Worm (Caenorhabditis elegans) whole organism, L4 larva: ENCODE measurements around the gene ZK632.11.
A peak's percentile ranks its signal among the peaks of the same experiment; 100 is the strongest.

Experiments used
- F10B5.3 ChIP-seq: sonication (generic microtip); optimal IDR thresholded peaks from 2 replicates; lab custom pipeline; 2016; ENCODE audit warnings: mild to moderate bottlenecking, missing genetic modification characterization, missing compliant biosample characterization
- F49E8.2 ChIP-seq: sonication (generic microtip); optimal IDR thresholded peaks from 2 replicates; lab custom pipeline; 2016; ENCODE audit warnings: missing compliant biosample characterization, mild to moderate bottlenecking, missing genetic modification characterization, borderline replicate concordance
- T26A8.4 ChIP-seq: fragments of 200-800 bp; sonication (Bioruptor generic); IDR thresholded peaks from 2 replicates; pipeline ENCODE4 v1.3.6; 2022; ENCODE audit warnings: missing genetic modification characterization, missing compliant biosample characterization
- Y5F2A.4 ChIP-seq: fragments of 200-800 bp; sonication (Bioruptor generic); optimal IDR thresholded peaks from 2 replicates; lab custom pipeline; 2018; ENCODE audit warnings: mild to moderate bottlenecking, missing genetic modification characterization, missing compliant biosample characterization
- ZK546.5 ChIP-seq, 2 experiments: sonication (generic microtip); optimal IDR thresholded peaks; 2 replicates each; lab custom pipeline; 2017; ENCODE audit warnings: missing biosample characterization in 2 of 2, missing genetic modification characterization in 2 of 2
- ama-1 ChIP-seq: fragments of 150-350 bp; optimal IDR thresholded peaks from 2 replicates; lab custom pipeline; 2014; ENCODE audit warnings: inconsistent platforms, mixed read lengths
- ceh-28 ChIP-seq: fragments of 150-350 bp; optimal IDR thresholded peaks from 2 replicates; lab custom pipeline; 2014; ENCODE audit warnings: missing biosample characterization, missing genetic modification reagents, missing genetic modification characterization
- ces-1 ChIP-seq: fragments of 150-350 bp; sonication (generic microtip); optimal IDR thresholded peaks from 4 replicates; lab custom pipeline; 2014; ENCODE audit warnings: missing biosample characterization, missing genetic modification reagents, missing genetic modification characterization
- daf-16 ChIP-seq, 3 experiments: sonication (generic microtip); optimal IDR thresholded peaks; 2 replicates each; lab custom pipeline; 2016 to 2017; ENCODE audit warnings: missing genetic modification characterization in 3 of 3, missing genetic modification reagents in 3 of 3, mild to moderate bottlenecking in 2 of 3, missing compliant biosample characterization in 2 of 3, missing biosample characterization in 1 of 3, moderate library complexity in 1 of 3
- daf-19 ChIP-seq: fragments of 200-800 bp; sonication (Bioruptor generic); conservative IDR thresholded peaks from 2 replicates; pipeline ENCODE4 v1.3.6; 2022; ENCODE audit warnings: missing genetic modification characterization, missing compliant biosample characterization
- dmd-6 ChIP-seq: fragments of 200-800 bp; sonication (Bioruptor generic); IDR thresholded peaks from 2 replicates; pipeline ENCODE4 v1.3.6; 2022; ENCODE audit warnings: missing genetic modification reagents, missing genetic modification characterization, missing compliant biosample characterization
- dmd-9 ChIP-seq: fragments of 200-800 bp; sonication (Bioruptor generic); IDR thresholded peaks from 2 replicates; pipeline ENCODE4 v1.3.6; 2022; ENCODE audit warnings: missing genetic modification reagents, missing genetic modification characterization, missing compliant biosample characterization
- duxl-1 ChIP-seq: sonication (generic microtip); optimal IDR thresholded peaks from 2 replicates; lab custom pipeline; 2016; ENCODE audit warnings: mild to moderate bottlenecking, missing genetic modification characterization, moderate library complexity, missing compliant biosample characterization; ENCODE audit not compliant: poor library complexity
- fkh-10 ChIP-seq: fragments of 150-350 bp; optimal IDR thresholded peaks from 2 replicates; lab custom pipeline; 2014; ENCODE audit warnings: missing biosample characterization, missing genetic modification reagents, missing genetic modification characterization
- hlh-30 ChIP-seq: sonication (generic microtip); optimal IDR thresholded peaks from 2 replicates; lab custom pipeline; 2017; ENCODE audit warnings: antibody characterized with exemption, mild to moderate bottlenecking, missing genetic modification characterization, missing compliant biosample characterization; ENCODE audit not compliant: insufficient read depth
- lin-13 ChIP-seq: fragments of 150-350 bp; optimal IDR thresholded peaks from 2 replicates; lab custom pipeline; 2014; ENCODE audit warnings: missing biosample characterization, missing genetic modification reagents, missing genetic modification characterization
- lin-15B ChIP-seq: fragments of 150-350 bp; sonication (generic microtip); optimal IDR thresholded peaks from 3 replicates; lab custom pipeline; 2014; ENCODE audit warnings: missing biosample characterization, missing genetic modification characterization
- lin-39 ChIP-seq: fragments of 150-350 bp; optimal IDR thresholded peaks from 2 replicates; lab custom pipeline; 2014; ENCODE audit warnings: missing biosample characterization, missing genetic modification reagents, missing genetic modification characterization
- lir-3 ChIP-seq: sonication (generic microtip); optimal IDR thresholded peaks from 2 replicates; lab custom pipeline; 2016; ENCODE audit warnings: mild to moderate bottlenecking, missing genetic modification characterization, missing compliant biosample characterization
- lsy-2 ChIP-seq, 2 experiments: fragments of 150-350 bp in 1 of 2; sonication (generic microtip) in 1 of 2; optimal IDR thresholded peaks; 2 replicates each; lab custom pipeline; 2014 to 2017; ENCODE audit warnings: missing biosample characterization in 2 of 2, missing genetic modification characterization in 2 of 2
- madf-9 ChIP-seq: fragments of 200-800 bp; sonication (Bioruptor generic); conservative IDR thresholded peaks from 2 replicates; pipeline ENCODE4 v1.3.6; 2022; ENCODE audit warnings: missing genetic modification reagents, missing genetic modification characterization, missing compliant biosample characterization
- mdt-29 ChIP-seq: fragments of 200-800 bp; sonication (Bioruptor generic); IDR thresholded peaks from 2 replicates; pipeline ENCODE4 v1.3.6; 2022; ENCODE audit warnings: missing genetic modification reagents, missing genetic modification characterization, missing compliant biosample characterization
- mxl-2 ChIP-seq: fragments of 200-800 bp; sonication (Bioruptor generic); conservative IDR thresholded peaks from 2 replicates; pipeline ENCODE4 v1.3.6; 2022; ENCODE audit warnings: missing genetic modification reagents, missing genetic modification characterization, missing compliant biosample characterization
- mxl-3 ChIP-seq: fragments of 200-800 bp; sonication (Bioruptor generic); optimal IDR thresholded peaks from 2 replicates; lab custom pipeline; 2018; ENCODE audit warnings: mild to moderate bottlenecking, missing genetic modification characterization, missing compliant biosample characterization
- nhr-102 ChIP-seq: sonication (generic microtip); optimal IDR thresholded peaks from 2 replicates; lab custom pipeline; 2016; ENCODE audit warnings: mild to moderate bottlenecking, missing genetic modification characterization, moderate library complexity, missing compliant biosample characterization
- nhr-11 ChIP-seq: fragments of 150-350 bp; optimal IDR thresholded peaks from 2 replicates; lab custom pipeline; 2014; ENCODE audit warnings: missing biosample characterization, missing genetic modification characterization
- nhr-25 ChIP-seq: sonication (generic microtip); optimal IDR thresholded peaks from 2 replicates; lab custom pipeline; 2017; ENCODE audit warnings: missing genetic modification characterization, mild to moderate bottlenecking, missing compliant biosample characterization, antibody characterized with exemption, moderate library complexity, borderline replicate concordance; ENCODE audit not compliant: insufficient read depth
- nhr-6 ChIP-seq: fragments of 150-350 bp; optimal IDR thresholded peaks from 2 replicates; lab custom pipeline; 2014; ENCODE audit warnings: missing biosample characterization, missing genetic modification characterization
- nhr-77 ChIP-seq: fragments of 150-350 bp; optimal IDR thresholded peaks from 2 replicates; lab custom pipeline; 2014; ENCODE audit warnings: missing biosample characterization, missing genetic modification characterization
- pqm-1 ChIP-seq: sonication (generic microtip); optimal IDR thresholded peaks from 2 replicates; lab custom pipeline; 2017; ENCODE audit warnings: missing biosample characterization, missing genetic modification characterization
- snpc-4 ChIP-seq: fragments of 150-350 bp; optimal IDR thresholded peaks from 2 replicates; lab custom pipeline; 2014; ENCODE audit warnings: missing biosample characterization, missing genetic modification characterization
- spr-1 ChIP-seq: sonication (generic microtip); optimal IDR thresholded peaks from 2 replicates; lab custom pipeline; 2016; ENCODE audit warnings: mild to moderate bottlenecking, missing genetic modification characterization, missing compliant biosample characterization
- ztf-11 ChIP-seq: fragments of 150-350 bp; optimal IDR thresholded peaks from 2 replicates; lab custom pipeline; 2014; ENCODE audit warnings: missing biosample characterization, missing genetic modification characterization
- ztf-7 ChIP-seq: fragments of 150-350 bp; optimal IDR thresholded peaks from 2 replicates; lab custom pipeline; 2014; ENCODE audit warnings: missing biosample characterization, missing genetic modification characterization

ZK632.11 gene

ce11 chrIII:9861470-9862342 lies 34.0 kb downstream of the ZK632.11 start (continued):
- TF ChIP-seq nhr-11 (peak; percentile 5), nhr-6 (tag; lab: Kevin White, UChicago) (no peak), daf-16 (GFP tag; optimal IDR thresholded peaks at IDR 0.05; lab: Kevin White, UChicago) (peak in 1 of 2 experiments; percentile 18), daf-16 (tag; optimal IDR thresholded peaks at IDR 0.05; lab: Kevin White, UChicago) (peak; percentile 40), ZK546.5 (tag; optimal IDR thresholded peaks at IDR 0.05; lab: Kevin White, UChicago) (no peak), daf-19 (GFP tag; lab: Robert Waterston, UW) (0 out of 2 replicates have a peak, but pooled peaks have one; percentile 35), F10B5.3 (no peak), dmd-9 (peak; percentile 86), ces-1 (no peak), T26A8.4 (GFP tag; lab: Robert Waterston, UW) (peak; percentile 83), Y5F2A.4 (GFP tag; lab: Kevin White, UChicago) (peak; percentile 32), spr-1 (tag; lab: Kevin White, UChicago) (no peak), fkh-10 (GFP tag; lab: Kevin White, UChicago) (peak; percentile 8), duxl-1 (tag; lab: Kevin White, UChicago) (peak; percentile 45), nhr-25 (no peak), F49E8.2 (tag; lab: Kevin White, UChicago) (peak; percentile 46), ceh-28 (no peak), mxl-2 (peak; percentile 75; the same call in 1 of the 2 replicates), ztf-7 (tag; lab: Kevin White, UChicago) (no peak), nhr-77 (tag; lab: Kevin White, UChicago) (peak; percentile 4), ama-1 (lab: Kevin White, UChicago) (no peak), lsy-2 (tag; optimal IDR thresholded peaks at IDR 0.05; lab: Kevin White, UChicago) (peak in 1 of 2 experiments; percentile 49), snpc-4 (tag; lab: Kevin White, UChicago) (no peak), lin-39 (tag; lab: Kevin White, UChicago) (no peak), ztf-11 (tag; lab: Kevin White, UChicago) (no peak), madf-9 (peak; percentile 89), lin-13 (GFP tag; lab: Kevin White, UChicago) (peak; percentile 60), mdt-29 (GFP tag; lab: Robert Waterston, UW) (peak; percentile 76), lir-3 (tag; lab: Kevin White, UChicago) (no peak), lin-15B (tag; lab: Kevin White, UChicago) (no peak), nhr-102 (peak; percentile 17)

ce11 chrIII:9862469-9862868 lies 34.8 kb downstream of the ZK632.11 start:
- TF ChIP-seq lin-39 (tag; lab: Kevin White, UChicago) (no peak), lsy-2 (tag; optimal IDR thresholded peaks at IDR 0.05; lab: Kevin White, UChicago) (peak in 1 of 2 experiments; percentile 56)

ce11 chrIII:9867352-9867751 lies 39.6 kb downstream of the ZK632.11 start:
- TF ChIP-seq dmd-6 (GFP tag; lab: Robert Waterston, UW), result 0 out of 2 replicates have a peak, but pooled peaks have one; percentile 16
- TF ChIP-seq pqm-1 (tag; lab: Kevin White, UChicago), result no peak
- TF ChIP-seq fkh-10 (GFP tag; lab: Kevin White, UChicago), result peak; percentile 22
- TF ChIP-seq daf-16 (GFP tag; optimal IDR thresholded peaks at IDR 0.05; lab: Kevin White, UChicago), result no peak
- TF ChIP-seq daf-16 (tag; optimal IDR thresholded peaks at IDR 0.05; lab: Kevin White, UChicago), result no peak
- peak; percentile 51 for TF ChIP-seq ces-1
- peak; percentile 12 for TF ChIP-seq mxl-3 (GFP tag; lab: Kevin White, UChicago)
- peak; percentile 10 for TF ChIP-seq hlh-30 (tag; lab: Kevin White, UChicago)
